Fruit fly (Drosophila melanogaster) whole organism, embryonic: ENCODE data around the gene 7B2.

Experiments used
- Ada2b ChIP-seq: fragments of 200-800 bp; sonication (Bioruptor generic); IDR thresholded peaks from 2 replicates; pipeline ENCODE4 v1.3.6; 2022; ENCODE audit warnings: missing biosample characterization, missing genetic modification characterization
- Asciz ChIP-seq: fragments of 200-800 bp; sonication (Bioruptor generic); optimal IDR thresholded peaks from 2 replicates; lab custom pipeline; 2017; ENCODE audit warnings: missing biosample characterization, mild to moderate bottlenecking, missing genetic modification characterization, missing genetic modification reagents
- Awh ChIP-seq: fragments of 200-800 bp; sonication (Bioruptor generic); IDR thresholded peaks from 2 replicates; pipeline ENCODE4, ENCODE4 v1.3.6; 2022; ENCODE audit warnings: missing biosample characterization, missing genetic modification characterization
- C15 ChIP-seq: fragments of 200-800 bp; sonication (Bioruptor generic); IDR thresholded peaks from 3 replicates; pipeline ENCODE4 v1.3.6; 2022; ENCODE audit warnings: missing biosample characterization, missing genetic modification characterization
- CG11247 ChIP-seq: fragments of 200-800 bp; sonication (Bioruptor generic); IDR thresholded peaks from 2 replicates; pipeline ENCODE4 v1.3.6; 2022; ENCODE audit warnings: missing biosample characterization, missing genetic modification characterization
- CG12104 ChIP-seq: fragments of 200-800 bp; sonication (Bioruptor generic); optimal IDR thresholded peaks from 3 replicates; lab custom pipeline; 2016; ENCODE audit warnings: missing biosample characterization, missing genetic modification characterization
- CG14667 ChIP-seq: fragments of 200-800 bp; sonication (Bioruptor generic); IDR thresholded peaks from 2 replicates; pipeline ENCODE4 v1.3.6; 2022; ENCODE audit warnings: missing biosample characterization, missing genetic modification characterization
- CG15514 ChIP-seq: fragments of 200-800 bp; sonication (Bioruptor generic); optimal IDR thresholded peaks from 3 replicates; lab custom pipeline; 2017; ENCODE audit warnings: missing biosample characterization, missing genetic modification characterization, mild to moderate bottlenecking, moderate library complexity, missing genetic modification reagents
- CG15696 ChIP-seq: fragments of 200-800 bp; sonication (Bioruptor generic); optimal IDR thresholded peaks from 2 replicates; lab custom pipeline; 2019; ENCODE audit warnings: missing biosample characterization, mild to moderate bottlenecking, missing genetic modification characterization, moderate library complexity
- CG17912 ChIP-seq: fragments of 200-800 bp; sonication (Bioruptor generic); optimal IDR thresholded peaks from 2 replicates; lab custom pipeline; 2018; ENCODE audit warnings: missing biosample characterization, mild to moderate bottlenecking, missing genetic modification characterization
- CG18764 ChIP-seq: fragments of 200-800 bp; sonication (Bioruptor generic); optimal IDR thresholded peaks from 3 replicates; lab custom pipeline; 2016; ENCODE audit warnings: missing biosample characterization, missing genetic modification characterization
- CG3065 ChIP-seq: fragments of 200-800 bp; sonication (Bioruptor generic); optimal IDR thresholded peaks from 2 replicates; lab custom pipeline; 2016; ENCODE audit warnings: missing biosample characterization, missing genetic modification characterization
- CG31388 ChIP-seq: fragments of 200-800 bp; sonication (Bioruptor generic); optimal IDR thresholded peaks from 2 replicates; lab custom pipeline; 2016; ENCODE audit warnings: missing biosample characterization, missing genetic modification characterization
- CG33557 ChIP-seq: fragments of 200-800 bp; sonication (Bioruptor generic); optimal IDR thresholded peaks from 2 replicates; lab custom pipeline; 2019; ENCODE audit warnings: missing biosample characterization, mild to moderate bottlenecking, missing genetic modification characterization, moderate library complexity
- CG5953 ChIP-seq: fragments of 200-800 bp; sonication (Bioruptor generic); IDR thresholded peaks from 2 replicates; pipeline ENCODE4 v1.3.6; 2022; ENCODE audit warnings: missing biosample characterization, missing genetic modification characterization
- CG6254 ChIP-seq: fragments of 200-800 bp; sonication (Bioruptor generic); optimal IDR thresholded peaks from 3 replicates; lab custom pipeline; 2017; ENCODE audit warnings: mild to moderate bottlenecking, missing biosample characterization, missing genetic modification reagents, missing genetic modification characterization
- CG7745 ChIP-seq: fragments of 200-800 bp; sonication (Bioruptor generic); optimal IDR thresholded peaks from 2 replicates; lab custom pipeline; 2018; ENCODE audit warnings: missing biosample characterization, mild to moderate bottlenecking, missing genetic modification characterization, moderate library complexity
- CG7839 ChIP-seq: fragments of 200-800 bp; sonication (Bioruptor generic); optimal IDR thresholded peaks from 3 replicates; lab custom pipeline; 2018; ENCODE audit warnings: missing biosample characterization, mild to moderate bottlenecking, missing genetic modification characterization, moderate library complexity
- CG9609 ChIP-seq: fragments of 200-800 bp; sonication (Bioruptor generic); optimal IDR thresholded peaks from 3 replicates; lab custom pipeline; 2016; ENCODE audit warnings: missing biosample characterization, missing genetic modification characterization
- CG9727 ChIP-seq: fragments of 200-800 bp; sonication (Bioruptor generic); optimal IDR thresholded peaks from 3 replicates; lab custom pipeline; 2017; ENCODE audit warnings: missing biosample characterization, mild to moderate bottlenecking, missing genetic modification characterization
- Ets65A ChIP-seq: fragments of 200-800 bp; sonication (Bioruptor generic); peaks from one replicate; lab custom pipeline; 2016; ENCODE audit warnings: missing biosample characterization, missing genetic modification characterization
- Fer2 ChIP-seq: fragments of 200-800 bp; sonication (Bioruptor generic); optimal IDR thresholded peaks from 2 replicates; lab custom pipeline; 2018; ENCODE audit warnings: missing biosample characterization, mild to moderate bottlenecking, missing genetic modification characterization, moderate library complexity
- HLH4C ChIP-seq: fragments of 200-800 bp; sonication (Bioruptor generic); IDR thresholded peaks from 3 replicates; pipeline ENCODE4 v1.3.6; 2022; ENCODE audit warnings: missing biosample characterization, missing genetic modification characterization; ENCODE audit not compliant: partially characterized antibody
- Jarid2 ChIP-seq: fragments of 200-800 bp; sonication (Bioruptor generic); optimal IDR thresholded peaks from 3 replicates; lab custom pipeline; 2017; ENCODE audit warnings: mild to moderate bottlenecking, missing biosample characterization, missing genetic modification reagents, missing genetic modification characterization
- MBD-R2 ChIP-seq: fragments of 200-800 bp; sonication (Bioruptor generic); IDR thresholded peaks from 2 replicates; pipeline ENCODE4 v1.3.6; 2022; ENCODE audit warnings: missing biosample characterization, missing genetic modification characterization
- Neu2 ChIP-seq: fragments of 200-800 bp; sonication (Bioruptor generic); optimal IDR thresholded peaks from 3 replicates; lab custom pipeline; 2016; ENCODE audit warnings: missing biosample characterization, missing genetic modification characterization, borderline replicate concordance
- Sox100B ChIP-seq: fragments of 200-800 bp; sonication (Bioruptor generic); optimal IDR thresholded peaks from 3 replicates; lab custom pipeline; 2018; ENCODE audit warnings: missing biosample characterization, mild to moderate bottlenecking, missing genetic modification characterization
- TFAM ChIP-seq: fragments of 200-800 bp; sonication (Bioruptor generic); optimal IDR thresholded peaks from 2 replicates; lab custom pipeline; 2017; ENCODE audit warnings: missing biosample characterization, missing genetic modification characterization, inconsistent platforms
- ap ChIP-seq: fragments of 200-800 bp; sonication (Bioruptor generic); IDR thresholded peaks from 2 replicates; pipeline ENCODE4 v1.3.6; 2022; ENCODE audit warnings: missing biosample characterization, missing genetic modification characterization
- ara ChIP-seq: fragments of 200-800 bp; sonication (Bioruptor generic); IDR thresholded peaks from 2 replicates; pipeline ENCODE4 v1.3.6; 2022; ENCODE audit warnings: missing biosample characterization, missing genetic modification characterization
- ems ChIP-seq: fragments of 200-800 bp; sonication (Bioruptor generic); optimal IDR thresholded peaks from 3 replicates; lab custom pipeline; 2016; ENCODE audit warnings: missing biosample characterization, missing genetic modification characterization
- eyg ChIP-seq: fragments of 200-800 bp; sonication (Bioruptor generic); optimal IDR thresholded peaks from 3 replicates; lab custom pipeline; 2016; ENCODE audit warnings: missing biosample characterization, missing genetic modification characterization
- fd102C ChIP-seq: fragments of 200-800 bp; sonication (Bioruptor generic); optimal IDR thresholded peaks from 2 replicates; lab custom pipeline; 2018; ENCODE audit warnings: missing biosample characterization, mild to moderate bottlenecking, missing genetic modification characterization, moderate library complexity
- gro ChIP-seq: fragments of 200-800 bp; sonication (Bioruptor generic); optimal IDR thresholded peaks from 2 replicates; lab custom pipeline; 2016; ENCODE audit warnings: missing biosample characterization, missing genetic modification characterization
- hkb ChIP-seq, 2 experiments: fragments of 200-800 bp in 1 of 2; fragments of >200 bp in 1 of 2; sonication (Bioruptor generic) in 1 of 2; IDR thresholded peaks in 1 of 2; optimal IDR thresholded peaks in 1 of 2; 2 replicates each; pipeline versions ENCODE4 v1.3.6 to Lab custom; 2017 to 2022; ENCODE audit warnings: missing biosample characterization in 1 of 2, missing genetic modification characterization in 1 of 2
- jigr1 ChIP-seq: fragments of 200-800 bp; sonication (Bioruptor generic); IDR thresholded peaks from 3 replicates; pipeline ENCODE4 v1.3.6; 2022; ENCODE audit warnings: missing biosample characterization, missing genetic modification characterization
- ken ChIP-seq: fragments of 200-800 bp; sonication (Bioruptor generic); IDR thresholded peaks from 3 replicates; pipeline ENCODE4 v1.3.6; 2022; ENCODE audit warnings: missing biosample characterization, missing genetic modification characterization
- lbe ChIP-seq: fragments of 200-800 bp; sonication (Bioruptor generic); optimal IDR thresholded peaks from 2 replicates; lab custom pipeline; 2016; ENCODE audit warnings: missing biosample characterization, mild to moderate bottlenecking, missing genetic modification characterization
- lov ChIP-seq, 2 experiments: fragments of 200-800 bp in 1 of 2; fragments of >200 bp in 1 of 2; sonication (Bioruptor generic) in 1 of 2; IDR thresholded peaks in 1 of 2; optimal IDR thresholded peaks in 1 of 2; 2 replicates in 1 of 2; 3 replicates in 1 of 2; pipeline versions ENCODE4 v1.3.6 to Lab custom; 2017 to 2022; ENCODE audit warnings: missing biosample characterization in 1 of 2, missing genetic modification characterization in 1 of 2
- mam ChIP-seq: fragments of 200-800 bp; sonication (Bioruptor generic); optimal IDR thresholded peaks from 3 replicates; lab custom pipeline; 2016; ENCODE audit warnings: missing biosample characterization, missing genetic modification characterization
- phol ChIP-seq: fragments of 200-800 bp; sonication (Bioruptor generic); optimal IDR thresholded peaks from 3 replicates; lab custom pipeline; 2018; ENCODE audit warnings: missing biosample characterization, mild to moderate bottlenecking, missing genetic modification characterization, moderate library complexity
- pnt ChIP-seq: fragments of 200-800 bp; sonication (Bioruptor generic); optimal IDR thresholded peaks from 3 replicates; lab custom pipeline; 2016; ENCODE audit warnings: missing biosample characterization, missing genetic modification characterization
- pum ChIP-seq: fragments of 200-800 bp; sonication (Bioruptor generic); optimal IDR thresholded peaks from 2 replicates; lab custom pipeline; 2016; ENCODE audit warnings: missing biosample characterization, missing genetic modification characterization
- pzg ChIP-seq: fragments of 200-800 bp; sonication (Bioruptor generic); optimal IDR thresholded peaks from 3 replicates; lab custom pipeline; 2018; ENCODE audit warnings: missing biosample characterization, mild to moderate bottlenecking, missing genetic modification characterization, moderate library complexity
- salm ChIP-seq: fragments of 200-800 bp; sonication (Bioruptor generic); optimal IDR thresholded peaks from 2 replicates; lab custom pipeline; 2018; ENCODE audit warnings: missing biosample characterization, mild to moderate bottlenecking, missing genetic modification characterization
- schlank ChIP-seq: fragments of 200-800 bp; sonication (Bioruptor generic); optimal IDR thresholded peaks from 2 replicates; lab custom pipeline; 2018; ENCODE audit warnings: missing biosample characterization, mild to moderate bottlenecking, missing genetic modification characterization
- sr ChIP-seq: fragments of 200-800 bp; sonication (Bioruptor generic); IDR thresholded peaks from 3 replicates; pipeline ENCODE4 v1.3.6; 2022; ENCODE audit warnings: missing biosample characterization, missing genetic modification characterization
- wor ChIP-seq: fragments of 200-800 bp; sonication (Bioruptor generic); IDR thresholded peaks from 2 replicates; pipeline ENCODE4 v1.3.6; 2022; ENCODE audit warnings: missing biosample characterization, missing genetic modification characterization

7B2 gene

dm6 chr3R:5361681-5362319 lies 14.8 kb upstream of the 7B2 start:
- TF ChIP-seq sr (peak; percentile 63; the same call in 1 of the 3 replicates), ap (GFP tag; lab: Robert Waterston, UW) (peak; percentile 80), Ets65A (GFP tag; lab: Kevin White, UChicago) (peak; percentile 97), CG5953 (GFP tag; lab: Robert Waterston, UW) (peak; percentile 71), CG15514 (GFP tag; lab: Kevin White, UChicago) (peak; percentile 67), CG7839 (peak; percentile 87), CG11247 (GFP tag; lab: Robert Waterston, UW) (peak; percentile 79), ara (GFP tag; lab: Robert Waterston, UW) (peak; percentile 75; the same call in 1 of the 2 replicates), wor (GFP tag; lab: Robert Waterston, UW) (peak; percentile 42; the same call in 1 of the 2 replicates), lov (optimal IDR thresholded peaks at IDR 0.05; lab: Kevin White, UChicago) (no peak), lov (GFP tag; IDR thresholded peaks at IDR 0.05; lab: Robert Waterston, UW) (no peak), Neu2 (GFP tag; lab: Kevin White, UChicago) (no peak), CG9609 (GFP tag; lab: Kevin White, UChicago) (peak; percentile 70), Ada2b (peak; percentile 90), jigr1 (peak; percentile 31; the same call in 1 of the 3 replicates), fd102C (GFP tag; lab: Kevin White, UChicago) (no peak), Jarid2 (GFP tag; lab: Kevin White, UChicago) (peak; percentile 41), CG6254 (GFP tag; lab: Kevin White, UChicago) (no peak), Fer2 (peak; percentile 39), lbe (GFP tag; lab: Kevin White, UChicago) (peak; percentile 94), CG15696 (tag; lab: Kevin White, UChicago) (peak; percentile 35), CG3065 (GFP tag; lab: Kevin White, UChicago) (peak; percentile 3), HLH4C (GFP tag; lab: Robert Waterston, UW) (no peak), CG33557 (GFP tag; lab: Kevin White, UChicago) (peak; percentile 26), phol (peak; percentile 76), gro (GFP tag; lab: Kevin White, UChicago) (peak; percentile 89), CG12104 (GFP tag; lab: Kevin White, UChicago) (peak; percentile 18), eyg (GFP tag; lab: Kevin White, UChicago) (peak; percentile 48), CG31388 (GFP tag; lab: Kevin White, UChicago) (peak; percentile 17), ken (GFP tag; lab: Robert Waterston, UW) (peak; percentile 88), Awh (GFP tag; lab: Robert Waterston, UW) (peak; percentile 70), schlank (tag; lab: Kevin White, UChicago) (peak; percentile 52), hkb (optimal IDR thresholded peaks at IDR 0.05; lab: Kevin White, UChicago) (no peak), hkb (GFP tag; IDR thresholded peaks at IDR 0.05; lab: Robert Waterston, UW) (peak; percentile 90), CG7745 (tag; lab: Kevin White, UChicago) (no peak), CG17912 (no peak), Asciz (GFP tag; lab: Kevin White, UChicago) (peak; percentile 70), MBD-R2 (GFP tag; lab: Robert Waterston, UW) (peak; percentile 56; the same call in 1 of the 2 replicates), pzg (GFP tag; lab: Kevin White, UChicago) (no peak), C15 (GFP tag; lab: Robert Waterston, UW) (peak; percentile 72; the same call in 1 of the 3 replicates), CG9727 (GFP tag; lab: Kevin White, UChicago) (peak; percentile 66), CG14667 (GFP tag; lab: Robert Waterston, UW) (peak; percentile 68; the same call in 1 of the 2 replicates), Sox100B (GFP tag; lab: Kevin White, UChicago) (no peak), TFAM (no peak), mam (peak; percentile 90), CG18764 (peak; percentile 58), salm (tag; lab: Kevin White, UChicago) (peak; percentile 68), pum (peak; percentile 76), pnt (GFP tag; lab: Kevin White, UChicago) (peak; percentile 90), ems (peak; percentile 73)
